Worm (Caenorhabditis elegans) whole organism, late embryonic: ENCODE results near the gene aakb-1.

Source experiments
- C38D4.7 ChIP-seq: fragments of 200-800 bp; sonication (Bioruptor generic); optimal IDR thresholded peaks from 2 replicates; lab custom pipeline; 2018; ENCODE audit warnings: mild to moderate bottlenecking, missing genetic modification characterization, moderate library complexity, missing compliant biosample characterization
- ceh-19 ChIP-seq: fragments of 200-800 bp; sonication (Bioruptor generic); optimal IDR thresholded peaks from 2 replicates; lab custom pipeline; 2018; ENCODE audit warnings: mild to moderate bottlenecking, missing genetic modification characterization, missing compliant biosample characterization

ce11 chrX:13746661-13747365 is 8.8 kb upstream of the aakb-1 start, which contains the start of gene nhr-71:
- TF ChIP-seq ceh-19 (GFP tag; lab: Kevin White, UChicago) (no peak), C38D4.7 (GFP tag; lab: Kevin White, UChicago) (no peak)
